Worm (Caenorhabditis elegans) whole organism, L1 larva: ENCODE results near the gene C49F5.8.

ENCODE experiments used
- F16B12.6 ChIP-seq: fragments of 150-350 bp; optimal IDR thresholded peaks from 2 replicates; lab custom pipeline; 2014; ENCODE audit warnings: missing biosample characterization, missing genetic modification characterization
- Y116A8C.19 ChIP-seq: sonication (generic microtip); optimal IDR thresholded peaks from 2 replicates; lab custom pipeline; 2016; ENCODE audit warnings: missing compliant biosample characterization, missing genetic modification characterization, borderline replicate concordance
- aha-1 ChIP-seq: fragments of 150-350 bp; optimal IDR thresholded peaks from 2 replicates; lab custom pipeline; 2014; ENCODE audit warnings: missing biosample characterization, missing genetic modification characterization
- alr-1 ChIP-seq: fragments of 200-800 bp; sonication (Bioruptor generic); optimal IDR thresholded peaks from 2 replicates; lab custom pipeline; 2018; ENCODE audit warnings: borderline replicate concordance, mild to moderate bottlenecking, missing genetic modification characterization, missing compliant biosample characterization
- aly-2 ChIP-seq: fragments of 150-350 bp; optimal IDR thresholded peaks from 2 replicates; lab custom pipeline; 2014; ENCODE audit warnings: missing biosample characterization, missing genetic modification characterization
- ama-1 ChIP-seq: fragments of 150-350 bp; optimal IDR thresholded peaks from 2 replicates; lab custom pipeline; 2014
- ceh-8 ChIP-seq: fragments of 200-800 bp; sonication (Bioruptor generic); optimal IDR thresholded peaks from 2 replicates; lab custom pipeline; 2018; ENCODE audit warnings: mild to moderate bottlenecking, missing genetic modification characterization, moderate library complexity, missing compliant biosample characterization
- ceh-90 ChIP-seq: sonication (generic microtip); optimal IDR thresholded peaks from 2 replicates; lab custom pipeline; 2016; ENCODE audit warnings: missing genetic modification characterization, missing compliant biosample characterization
- ces-1 ChIP-seq: fragments of 150-350 bp; optimal IDR thresholded peaks from 2 replicates; lab custom pipeline; 2014; ENCODE audit warnings: missing biosample characterization, missing genetic modification reagents, missing genetic modification characterization
- dsc-1 ChIP-seq: sonication (generic microtip); optimal IDR thresholded peaks from 2 replicates; lab custom pipeline; 2016; ENCODE audit warnings: mild to moderate bottlenecking, missing genetic modification characterization, missing compliant biosample characterization
- efl-1 ChIP-seq, 4 experiments: fragments of 150-350 bp; optimal IDR thresholded peaks in 3 of 4; peaks in 1 of 4; 1 replicate in 1 of 4; 2 replicates in 3 of 4; lab custom pipeline; 2014; ENCODE audit warnings: missing biosample characterization in 2 of 4, missing genetic modification characterization in 2 of 4, missing genetic modification reagents in 2 of 4
- egl-27 ChIP-seq, 2 experiments: fragments of 150-350 bp in 1 of 2; sonication (generic microtip); optimal IDR thresholded peaks; 3 replicates each; lab custom pipeline; 2017 to 2018; ENCODE audit warnings: missing biosample characterization in 2 of 2, missing genetic modification characterization in 2 of 2, missing genetic modification reagents in 2 of 2
- elt-2 ChIP-seq: sonication (generic microtip); optimal IDR thresholded peaks from 2 replicates; lab custom pipeline; 2016; ENCODE audit warnings: missing genetic modification characterization, mild to moderate bottlenecking, inconsistent platforms, missing compliant biosample characterization, missing genetic modification reagents
- elt-3 ChIP-seq, 6 experiments: fragments of 150-350 bp in 1 of 6; sonication (generic microtip); optimal IDR thresholded peaks; 2 replicates each; lab custom pipeline; 2017 to 2018; ENCODE audit warnings: missing biosample characterization in 6 of 6, missing genetic modification characterization in 6 of 6, inconsistent platforms in 1 of 6
- ets-5 ChIP-seq: fragments of 200-800 bp; sonication (Bioruptor generic); IDR thresholded peaks from 2 replicates; pipeline ENCODE4 v1.3.6; 2022; ENCODE audit warnings: missing genetic modification characterization, missing compliant biosample characterization
- fkh-10 ChIP-seq: sonication (generic microtip); optimal IDR thresholded peaks from 2 replicates; lab custom pipeline; 2017; ENCODE audit warnings: missing biosample characterization, missing genetic modification reagents, missing genetic modification characterization
- fos-1 ChIP-seq: fragments of 150-350 bp; optimal IDR thresholded peaks from 2 replicates; lab custom pipeline; 2014; ENCODE audit warnings: missing biosample characterization, missing genetic modification characterization
- grh-1 ChIP-seq: fragments of 200-800 bp; sonication (Bioruptor generic); IDR thresholded peaks from 2 replicates; pipeline ENCODE4 v1.3.6; 2022; ENCODE audit warnings: missing genetic modification reagents, missing genetic modification characterization, missing compliant biosample characterization
- hpl-2 ChIP-seq: fragments of 150-350 bp; optimal IDR thresholded peaks from 2 replicates; lab custom pipeline; 2014; ENCODE audit warnings: missing biosample characterization, missing genetic modification reagents, missing genetic modification characterization
- lin-13 ChIP-seq: fragments of 150-350 bp; optimal IDR thresholded peaks from 2 replicates; lab custom pipeline; 2014; ENCODE audit warnings: missing biosample characterization, missing genetic modification reagents, missing genetic modification characterization
- lin-14 ChIP-seq: fragments of 200-800 bp; sonication (Bioruptor generic); optimal IDR thresholded peaks from 2 replicates; lab custom pipeline; 2018; ENCODE audit warnings: mild to moderate bottlenecking, missing genetic modification characterization, moderate library complexity, missing compliant biosample characterization
- lin-35 ChIP-seq, 2 experiments: fragments of 150-350 bp; optimal IDR thresholded peaks; 2 replicates each; lab custom pipeline; 2014; ENCODE audit warnings: missing biosample characterization in 2 of 2, missing genetic modification characterization in 2 of 2, missing genetic modification reagents in 2 of 2
- lir-3 ChIP-seq: sonication (generic microtip); optimal IDR thresholded peaks from 2 replicates; lab custom pipeline; 2016; ENCODE audit warnings: mild to moderate bottlenecking, missing genetic modification characterization, moderate library complexity, missing compliant biosample characterization; ENCODE audit not compliant: poor library complexity
- lsy-2 ChIP-seq, 2 experiments: fragments of 150-350 bp; optimal IDR thresholded peaks; 2 replicates each; lab custom pipeline; 2014; ENCODE audit warnings: missing biosample characterization in 2 of 2, missing genetic modification characterization in 2 of 2
- mab-9 ChIP-seq: fragments of 200-800 bp; sonication (Bioruptor generic); IDR thresholded peaks from 2 replicates; pipeline ENCODE4 v1.3.6; 2022; ENCODE audit warnings: missing genetic modification reagents, missing genetic modification characterization, missing compliant biosample characterization
- mdl-1 ChIP-seq, 2 experiments: fragments of 150-350 bp; optimal IDR thresholded peaks; 2 replicates each; lab custom pipeline; 2014 to 2017; ENCODE audit warnings: missing biosample characterization in 2 of 2, missing genetic modification characterization in 2 of 2, inconsistent platforms in 1 of 2
- nhr-11 ChIP-seq: fragments of 150-350 bp; optimal IDR thresholded peaks from 2 replicates; lab custom pipeline; 2014; ENCODE audit warnings: missing biosample characterization, missing genetic modification characterization
- nhr-12 ChIP-seq: sonication (generic microtip); optimal IDR thresholded peaks from 2 replicates; lab custom pipeline; 2017; ENCODE audit warnings: missing biosample characterization, missing genetic modification characterization
- nhr-19 ChIP-seq: fragments of 200-800 bp; sonication (Bioruptor generic); conservative IDR thresholded peaks from 2 replicates; pipeline ENCODE4 v1.3.6; 2022; ENCODE audit warnings: missing genetic modification characterization, missing compliant biosample characterization
- nhr-20 ChIP-seq: sonication (generic microtip); optimal IDR thresholded peaks from 2 replicates; lab custom pipeline; 2016; ENCODE audit warnings: mild to moderate bottlenecking, missing genetic modification characterization, missing compliant biosample characterization
- nhr-71 ChIP-seq: sonication (generic microtip); optimal IDR thresholded peaks from 2 replicates; lab custom pipeline; 2016; ENCODE audit warnings: mild to moderate bottlenecking, missing genetic modification characterization, moderate library complexity, missing compliant biosample characterization
- nhr-76 ChIP-seq: sonication (generic microtip); optimal IDR thresholded peaks from 2 replicates; lab custom pipeline; 2017; ENCODE audit warnings: missing biosample characterization, missing genetic modification characterization
- nhr-85 ChIP-seq: sonication (generic microtip); peaks from one replicate; lab custom pipeline; 2016; ENCODE audit warnings: missing genetic modification characterization, inconsistent platforms, missing compliant biosample characterization
- pag-3 ChIP-seq: sonication (generic microtip); optimal IDR thresholded peaks from 2 replicates; lab custom pipeline; 2017; ENCODE audit warnings: missing genetic modification characterization, mild to moderate bottlenecking, missing compliant biosample characterization, antibody characterized with exemption, borderline replicate concordance; ENCODE audit not compliant: insufficient read depth
- pqm-1 ChIP-seq: sonication (generic microtip); optimal IDR thresholded peaks from 3 replicates; lab custom pipeline; 2017; ENCODE audit warnings: missing biosample characterization, missing genetic modification characterization
- rnt-1 ChIP-seq: sonication (generic microtip); optimal IDR thresholded peaks from 2 replicates; lab custom pipeline; 2016; ENCODE audit warnings: mild to moderate bottlenecking, missing genetic modification characterization, moderate library complexity, missing compliant biosample characterization
- snu-23 ChIP-seq: sonication (generic microtip); optimal IDR thresholded peaks from 2 replicates; lab custom pipeline; 2016; ENCODE audit warnings: missing genetic modification characterization, missing compliant biosample characterization
- sox-4 ChIP-seq: sonication (generic microtip); optimal IDR thresholded peaks from 2 replicates; lab custom pipeline; 2016; ENCODE audit warnings: missing genetic modification characterization, missing compliant biosample characterization
- swsn-7 ChIP-seq: sonication (generic microtip); optimal IDR thresholded peaks from 2 replicates; lab custom pipeline; 2016; ENCODE audit warnings: missing genetic modification characterization, missing compliant biosample characterization
- tbx-2 ChIP-seq: sonication (generic microtip); optimal IDR thresholded peaks from 2 replicates; lab custom pipeline; 2016; ENCODE audit warnings: missing genetic modification characterization, missing compliant biosample characterization
- unc-130 ChIP-seq: fragments of 150-350 bp; optimal IDR thresholded peaks from 2 replicates; lab custom pipeline; 2017; ENCODE audit warnings: missing biosample characterization, missing genetic modification characterization, inconsistent platforms
- xbp-1 ChIP-seq: sonication (generic microtip); optimal IDR thresholded peaks from 2 replicates; lab custom pipeline; 2016; ENCODE audit warnings: missing genetic modification characterization, missing compliant biosample characterization
- zip-4 ChIP-seq: fragments of 200-800 bp; sonication (Bioruptor generic); optimal IDR thresholded peaks from 2 replicates; lab custom pipeline; 2018; ENCODE audit warnings: mild to moderate bottlenecking, missing genetic modification characterization, moderate library complexity, missing compliant biosample characterization
- ztf-11 ChIP-seq, 2 experiments: sonication (generic microtip); optimal IDR thresholded peaks; 2 replicates each; lab custom pipeline; 2016 to 2017; ENCODE audit warnings: missing genetic modification characterization in 2 of 2, missing biosample characterization in 1 of 2, missing compliant biosample characterization in 1 of 2
- ztf-4 ChIP-seq: fragments of 150-350 bp; optimal IDR thresholded peaks from 2 replicates; lab custom pipeline; 2014; ENCODE audit warnings: missing biosample characterization, missing genetic modification characterization

Gene C49F5.8

ce11 chrX:11964555-11964954, 4.6 kb downstream of the C49F5.8 start:
- TF ChIP-seq nhr-19 (GFP tag; lab: Robert Waterston, UW) (peak; percentile 3; the same call in 1 of the 2 replicates), F16B12.6 (tag; lab: Kevin White, UChicago) (no peak), fos-1 (tag; lab: Kevin White, UChicago) (no peak), egl-27 (tag; optimal IDR thresholded peaks at IDR 0.05; lab: Kevin White, UChicago) (no peak), hpl-2 (no peak), lin-14 (GFP tag; lab: Kevin White, UChicago) (peak; percentile 47), nhr-71 (tag; lab: Kevin White, UChicago) (peak; percentile 38), sox-4 (tag; lab: Kevin White, UChicago) (no peak), lir-3 (tag; lab: Kevin White, UChicago) (no peak), fkh-10 (GFP tag; lab: Kevin White, UChicago) (no peak), pqm-1 (peak; percentile 55), elt-2 (peak; percentile 67), ceh-8 (GFP tag; lab: Kevin White, UChicago) (no peak), ceh-90 (no peak), rnt-1 (tag; lab: Kevin White, UChicago) (no peak), elt-3 (tag; optimal IDR thresholded peaks at IDR 0.05; lab: Kevin White, UChicago) (peak in 5 of 6 experiments; percentile 14 to 93 (median 86)), lsy-2 (tag; optimal IDR thresholded peaks at IDR 0.05; lab: Kevin White, UChicago) (peak in 1 of 2 experiments; percentile 2), ztf-11 (tag; optimal IDR thresholded peaks at IDR 0.05; lab: Kevin White, UChicago) (no peak), mab-9 (GFP tag; lab: Robert Waterston, UW) (no peak), unc-130 (no peak)

ce11 chrX:11965163-11965562, 5.2 kb downstream of the C49F5.8 start:
- peak in 1 of 2 experiments; percentile 40 for TF ChIP-seq lin-35 (GFP tag; optimal IDR thresholded peaks at IDR 0.05; lab: Kevin White, UChicago)
- TF ChIP-seq nhr-19 (GFP tag; lab: Robert Waterston, UW) = peak; percentile 10
- no peak for TF ChIP-seq ztf-4 (tag; lab: Kevin White, UChicago)
- TF ChIP-seq pag-3 (tag; lab: Kevin White, UChicago) = no peak
- TF ChIP-seq elt-3 (tag; optimal IDR thresholded peaks at IDR 0.05; lab: Kevin White, UChicago) = peak in 2 of 6 experiments; percentile 22 to 81
- TF ChIP-seq aha-1 (tag; lab: Kevin White, UChicago) = no peak
- peak; percentile 13 for TF ChIP-seq nhr-71 (tag; lab: Kevin White, UChicago)
- TF ChIP-seq nhr-20 (tag; lab: Kevin White, UChicago) = peak; percentile 64
- TF ChIP-seq egl-27 (tag; optimal IDR thresholded peaks at IDR 0.05; lab: Kevin White, UChicago) = no peak
- TF ChIP-seq tbx-2 = peak; percentile 24
- TF ChIP-seq lin-14 (GFP tag; lab: Kevin White, UChicago) = peak; percentile 53
- TF ChIP-seq dsc-1 (tag; lab: Kevin White, UChicago) = no peak
- TF ChIP-seq ceh-90 = no peak
- TF ChIP-seq mdl-1 (tag; optimal IDR thresholded peaks at IDR 0.05; lab: Kevin White, UChicago) = peak in 1 of 2 experiments; percentile 1
- TF ChIP-seq nhr-85 = peak; percentile 84
- no peak for TF ChIP-seq zip-4 (GFP tag; lab: Kevin White, UChicago)
- peak; percentile 13 for TF ChIP-seq snu-23 (GFP tag; lab: Kevin White, UChicago)
- TF ChIP-seq alr-1 (tag; lab: Kevin White, UChicago) = no peak
- no peak for TF ChIP-seq nhr-76
- no peak for TF ChIP-seq ets-5 (GFP tag; lab: Robert Waterston, UW)
- TF ChIP-seq ces-1 (GFP tag; lab: Kevin White, UChicago) = no peak
- peak; percentile 65; the same call in 1 of the 2 replicates for TF ChIP-seq grh-1 (GFP tag; lab: Robert Waterston, UW)

ce11 chrX:11965663-11966304, 5.8 kb downstream of the C49F5.8 start, which contains the start of gene sams-1:
sams-1 (plus strand) TSS chrX:11965962.
- TF ChIP-seq lin-35 (GFP tag; optimal IDR thresholded peaks at IDR 0.05; lab: Kevin White, UChicago) (peak in 1 of 2 experiments; percentile 39), swsn-7 (tag; lab: Kevin White, UChicago) (no peak), aly-2 (tag; lab: Kevin White, UChicago) (no peak), efl-1 (optimal IDR thresholded peaks at IDR 0.05; lab: Kevin White, UChicago) (no peak), efl-1 (GFP tag; optimal IDR thresholded peaks at IDR 0.05 in 1 of 2; lab: Kevin White, UChicago) (peak in 1 of 2 experiments; percentile 8), nhr-19 (GFP tag; lab: Robert Waterston, UW) (peak; percentile 40), lin-13 (GFP tag; lab: Kevin White, UChicago) (no peak), nhr-11 (tag; lab: Kevin White, UChicago) (no peak), ces-1 (GFP tag; lab: Kevin White, UChicago) (no peak), nhr-12 (no peak), Y116A8C.19 (no peak), sox-4 (tag; lab: Kevin White, UChicago) (no peak), alr-1 (tag; lab: Kevin White, UChicago) (no peak), pag-3 (tag; lab: Kevin White, UChicago) (no peak), mdl-1 (tag; optimal IDR thresholded peaks at IDR 0.05; lab: Kevin White, UChicago) (no peak), ama-1 (lab: Kevin White, UChicago) (peak; percentile 78), xbp-1 (no peak), lin-14 (GFP tag; lab: Kevin White, UChicago) (peak; percentile 38), grh-1 (GFP tag; lab: Robert Waterston, UW) (no peak)
